Worm (Caenorhabditis elegans) whole organism, midembryonic: ENCODE results near the gene cyp-33C4.

Experiments used
- T22C8.4 ChIP-seq: fragments of 200-800 bp; sonication (Bioruptor generic); IDR thresholded peaks from 2 replicates; pipeline ENCODE4 v1.3.6; 2022; ENCODE audit warnings: missing genetic modification characterization, missing compliant biosample characterization
- cog-1 ChIP-seq: sonication (generic microtip); optimal IDR thresholded peaks from 2 replicates; lab custom pipeline; 2016; ENCODE audit warnings: missing genetic modification characterization, missing compliant biosample characterization
- flt-1 ChIP-seq: fragments of 200-800 bp; sonication (Bioruptor generic); IDR thresholded peaks from 2 replicates; pipeline ENCODE4 v1.3.6; 2022; ENCODE audit warnings: missing genetic modification characterization, missing compliant biosample characterization
- klf-2 ChIP-seq: fragments of 200-800 bp; sonication (Bioruptor generic); conservative IDR thresholded peaks from 2 replicates; pipeline ENCODE4 v1.3.6; 2022; ENCODE audit warnings: missing genetic modification reagents, missing genetic modification characterization, missing compliant biosample characterization
- med-1 ChIP-seq: sonication (generic microtip); optimal IDR thresholded peaks from 2 replicates; lab custom pipeline; 2017; ENCODE audit warnings: missing genetic modification characterization, mild to moderate bottlenecking, missing compliant biosample characterization, antibody characterized with exemption, missing genetic modification reagents; ENCODE audit not compliant: insufficient read depth
- ref-1 ChIP-seq: fragments of 200-800 bp; sonication (Bioruptor generic); conservative IDR thresholded peaks from 2 replicates; pipeline ENCODE4 v1.3.6; 2022; ENCODE audit warnings: missing genetic modification reagents, missing genetic modification characterization, missing compliant biosample characterization
- tab-1 ChIP-seq: fragments of 200-800 bp; sonication (Bioruptor generic); IDR thresholded peaks from 2 replicates; pipeline ENCODE4 v1.3.6; 2022; ENCODE audit warnings: missing genetic modification characterization, missing compliant biosample characterization
- ztf-23 ChIP-seq: fragments of 200-800 bp; sonication (Bioruptor generic); IDR thresholded peaks from 2 replicates; pipeline ENCODE4 v1.3.6; 2022; ENCODE audit warnings: missing genetic modification reagents, missing genetic modification characterization, missing compliant biosample characterization
- ztf-29 ChIP-seq: fragments of 200-800 bp; sonication (Bioruptor generic); IDR thresholded peaks from 2 replicates; pipeline ENCODE4 v1.3.6; 2022; ENCODE audit warnings: missing genetic modification reagents, missing genetic modification characterization, missing compliant biosample characterization

Gene cyp-33C4

ce11 chrV:2206181-2206580, 29.8 kb upstream of the cyp-33C4 start, which contains the start of gene srt-40:
TSS of gene srt-40 (minus strand) at chrV:2206281.
- no peak for TF ChIP-seq ref-1 (GFP tag; lab: Robert Waterston, UW)
- no peak for TF ChIP-seq ztf-29 (GFP tag; lab: Robert Waterston, UW)
- TF ChIP-seq med-1 (GFP tag; lab: Kevin White, UChicago), result no peak
- TF ChIP-seq cog-1, result no peak
- TF ChIP-seq flt-1, result no peak
- no peak for TF ChIP-seq klf-2 (GFP tag; lab: Robert Waterston, UW)
- TF ChIP-seq T22C8.4 (GFP tag; lab: Robert Waterston, UW), result no peak
- no peak for TF ChIP-seq tab-1
- no peak for TF ChIP-seq ztf-23 (GFP tag; lab: Robert Waterston, UW)

- TF ChIP-seq med-1 (GFP tag; lab: Kevin White, UChicago) (no peak), klf-2 (GFP tag; lab: Robert Waterston, UW) (no peak), T22C8.4 (GFP tag; lab: Robert Waterston, UW) (no peak), cog-1 (no peak), ztf-29 (GFP tag; lab: Robert Waterston, UW) (no peak), ztf-23 (GFP tag; lab: Robert Waterston, UW) (no peak), tab-1 (no peak), ref-1 (GFP tag; lab: Robert Waterston, UW) (no peak), flt-1 (no peak)
Measured at ce11 chrV:2206801-2207200, 29.1 kb upstream of the cyp-33C4 start, which contains the start of gene svh-11. TSS of gene svh-11 (plus strand) at chrV:2207101.

ce11 chrV:2207527-2207926, 28.4 kb upstream of the cyp-33C4 start:
- TF ChIP-seq ztf-29 (GFP tag; lab: Robert Waterston, UW) (no peak), ztf-23 (GFP tag; lab: Robert Waterston, UW) (no peak)

ce11 chrV:2211936-2212335, 24.0 kb upstream of the cyp-33C4 start, which contains the start of gene nhr-133:
TSS of gene nhr-133 (minus strand) at chrV:2212118.
- TF ChIP-seq med-1 (GFP tag; lab: Kevin White, UChicago), result no peak
- no peak for TF ChIP-seq cog-1
- TF ChIP-seq ztf-29 (GFP tag; lab: Robert Waterston, UW), result no peak
- no peak for TF ChIP-seq flt-1
- TF ChIP-seq klf-2 (GFP tag; lab: Robert Waterston, UW), result no peak
- TF ChIP-seq ztf-23 (GFP tag; lab: Robert Waterston, UW), result no peak
- TF ChIP-seq tab-1, result no peak
- TF ChIP-seq ref-1 (GFP tag; lab: Robert Waterston, UW), result no peak
- no peak for TF ChIP-seq T22C8.4 (GFP tag; lab: Robert Waterston, UW)

ce11 chrV:2214428-2215038, 21.4 kb upstream of the cyp-33C4 start, which contains the start of gene nhr-184:
TSS of gene nhr-184 (minus strand) at chrV:2214478.
- TF ChIP-seq ref-1 (GFP tag; lab: Robert Waterston, UW) (no peak), klf-2 (GFP tag; lab: Robert Waterston, UW) (no peak), tab-1 (no peak), med-1 (GFP tag; lab: Kevin White, UChicago) (no peak), ztf-23 (GFP tag; lab: Robert Waterston, UW) (no peak), cog-1 (no peak)

ce11 chrV:2215352-2215751, 20.6 kb upstream of the cyp-33C4 start, which contains the start of gene nstp-8:
TSS of gene nstp-8 (plus strand) at chrV:2215652.
- TF ChIP-seq T22C8.4 (GFP tag; lab: Robert Waterston, UW) (no peak), flt-1 (no peak), cog-1 (no peak), ztf-23 (GFP tag; lab: Robert Waterston, UW) (no peak), klf-2 (GFP tag; lab: Robert Waterston, UW) (no peak), tab-1 (no peak), ref-1 (GFP tag; lab: Robert Waterston, UW) (no peak), ztf-29 (GFP tag; lab: Robert Waterston, UW) (no peak), med-1 (GFP tag; lab: Kevin White, UChicago) (no peak)

ce11 chrV:2216927-2217326, 19.0 kb upstream of the cyp-33C4 start:
- TF ChIP-seq flt-1, result no peak
- no peak for TF ChIP-seq klf-2 (GFP tag; lab: Robert Waterston, UW)
- TF ChIP-seq ztf-29 (GFP tag; lab: Robert Waterston, UW), result no peak
- no peak for TF ChIP-seq T22C8.4 (GFP tag; lab: Robert Waterston, UW)
- TF ChIP-seq med-1 (GFP tag; lab: Kevin White, UChicago), result no peak
- TF ChIP-seq cog-1, result no peak
- no peak for TF ChIP-seq ztf-23 (GFP tag; lab: Robert Waterston, UW)
- no peak for TF ChIP-seq ref-1 (GFP tag; lab: Robert Waterston, UW)
- no peak for TF ChIP-seq tab-1

ce11 chrV:2218803-2219202, 17.1 kb upstream of the cyp-33C4 start, which contains the start of gene nhr-56:
TSS of gene nhr-56 (plus strand) at chrV:2219004.
- no peak for TF ChIP-seq T22C8.4 (GFP tag; lab: Robert Waterston, UW)
- TF ChIP-seq ref-1 (GFP tag; lab: Robert Waterston, UW), result no peak
- no peak for TF ChIP-seq flt-1
- no peak for TF ChIP-seq ztf-29 (GFP tag; lab: Robert Waterston, UW)
- TF ChIP-seq ztf-23 (GFP tag; lab: Robert Waterston, UW), result no peak
- no peak for TF ChIP-seq tab-1
- TF ChIP-seq klf-2 (GFP tag; lab: Robert Waterston, UW), result no peak
- no peak for TF ChIP-seq cog-1
- TF ChIP-seq med-1 (GFP tag; lab: Kevin White, UChicago), result no peak

ce11 chrV:2221764-2222163, 14.2 kb upstream of the cyp-33C4 start, which contains the start of gene nhr-128:
TSS of gene nhr-128 (plus strand) at chrV:2222064.
- TF ChIP-seq med-1 (GFP tag; lab: Kevin White, UChicago), result no peak
- TF ChIP-seq tab-1, result no peak
- TF ChIP-seq T22C8.4 (GFP tag; lab: Robert Waterston, UW), result no peak
- no peak for TF ChIP-seq ref-1 (GFP tag; lab: Robert Waterston, UW)
- TF ChIP-seq cog-1, result no peak
- no peak for TF ChIP-seq ztf-29 (GFP tag; lab: Robert Waterston, UW)
- TF ChIP-seq ztf-23 (GFP tag; lab: Robert Waterston, UW), result no peak
- no peak for TF ChIP-seq klf-2 (GFP tag; lab: Robert Waterston, UW)
- TF ChIP-seq flt-1, result no peak
